Fruit fly (Drosophila melanogaster) whole organism, wandering third instar larva: Measurements from ENCODE around the gene por.
A peak's percentile ranks its signal among the peaks of the same experiment; 100 is the strongest.

Experiments used
- Abd-B ChIP-seq: fragments of >200 bp; optimal IDR thresholded peaks from 2 replicates; lab custom pipeline; 2017; ENCODE audit warnings: missing biosample characterization, missing genetic modification characterization
- CG32264 ChIP-seq: fragments of 200-800 bp; sonication (Bioruptor generic); optimal IDR thresholded peaks from 2 replicates; lab custom pipeline; 2016; ENCODE audit warnings: missing biosample characterization, missing genetic modification characterization
- CG9705 ChIP-seq: fragments of 200-800 bp; sonication (Bioruptor generic); optimal IDR thresholded peaks from 2 replicates; lab custom pipeline; 2018; ENCODE audit warnings: missing biosample characterization, mild to moderate bottlenecking, missing genetic modification characterization
- CrebA ChIP-seq: fragments of 200-800 bp; sonication (Bioruptor generic); optimal IDR thresholded peaks from 2 replicates; lab custom pipeline; 2016; ENCODE audit warnings: missing biosample characterization, mild to moderate bottlenecking, missing genetic modification characterization, borderline replicate concordance
- Dfd ChIP-seq: fragments of >200 bp; optimal IDR thresholded peaks from 2 replicates; lab custom pipeline; 2017; ENCODE audit warnings: missing biosample characterization, missing genetic modification characterization
- Dif ChIP-seq: fragments of 200-275, 200-300 bp; sonication (Bioruptor generic); optimal IDR thresholded peaks from 2 replicates; lab custom pipeline; 2018; ENCODE audit warnings: missing biosample characterization, missing genetic modification characterization; ENCODE audit not compliant: partially characterized antibody
- HLH106 ChIP-seq: fragments of 200-800 bp; optimal IDR thresholded peaks from 3 replicates; lab custom pipeline; 2019; ENCODE audit warnings: missing biosample characterization, mild to moderate bottlenecking, missing genetic modification characterization, moderate library complexity
- Hnf4 ChIP-seq: fragments of 200-800 bp; sonication (Bioruptor generic); optimal IDR thresholded peaks from 2 replicates; lab custom pipeline; 2016; ENCODE audit warnings: missing biosample characterization, mild to moderate bottlenecking, missing genetic modification characterization
- Hr78 ChIP-seq: fragments of >200 bp; optimal IDR thresholded peaks from 2 replicates; lab custom pipeline; 2017; ENCODE audit warnings: missing biosample characterization, missing genetic modification characterization
- Hr83 ChIP-seq: fragments of 200-300 bp; sonication (Bioruptor generic); optimal IDR thresholded peaks from 2 replicates; lab custom pipeline; 2016; ENCODE audit warnings: missing biosample characterization, mild to moderate bottlenecking, missing genetic modification characterization, moderate library complexity; ENCODE audit not compliant: poor library complexity, severe bottlenecking
- Jra ChIP-seq: sonication (Bioruptor generic); optimal IDR thresholded peaks from 2 replicates; lab custom pipeline; 2016; ENCODE audit warnings: missing biosample characterization, missing genetic modification characterization
- Mio ChIP-seq: sonication (Bioruptor generic); optimal IDR thresholded peaks from 2 replicates; lab custom pipeline; 2016; ENCODE audit warnings: missing biosample characterization, missing genetic modification characterization
- Myc ChIP-seq: fragments of >200 bp; optimal IDR thresholded peaks from 2 replicates; lab custom pipeline; 2017
- N ChIP-seq: fragments of >200 bp; optimal IDR thresholded peaks from 2 replicates; lab custom pipeline; 2018; ENCODE audit warnings: missing biosample characterization, missing external identifiers, missing genetic modification characterization
- OdsH ChIP-seq: fragments of 200-800 bp; sonication (Bioruptor generic); optimal IDR thresholded peaks from 2 replicates; lab custom pipeline; 2016; ENCODE audit warnings: missing biosample characterization, mild to moderate bottlenecking, missing genetic modification characterization
- Rel ChIP-seq, 2 experiments: fragments of 200-800 bp; sonication (Bioruptor generic) in 1 of 2; optimal IDR thresholded peaks; 2 replicates in 1 of 2; 3 replicates in 1 of 2; lab custom pipeline; 2016 to 2019; ENCODE audit warnings: mild to moderate bottlenecking in 2 of 2, missing biosample characterization in 2 of 2, missing genetic modification characterization in 2 of 2, moderate library complexity in 1 of 2
- Sp1 ChIP-seq: fragments of 200-800 bp; sonication (Bioruptor generic); optimal IDR thresholded peaks from 3 replicates; lab custom pipeline; 2019; ENCODE audit warnings: missing biosample characterization, mild to moderate bottlenecking, missing genetic modification characterization, moderate library complexity
- Vsx2 ChIP-seq: fragments of 200-300, 225-300 bp; sonication (Bioruptor generic); optimal IDR thresholded peaks from 2 replicates; lab custom pipeline; 2018; ENCODE audit warnings: missing biosample characterization, missing genetic modification characterization; ENCODE audit not compliant: partially characterized antibody
- br ChIP-seq: fragments of 200-800 bp; sonication (Bioruptor generic); optimal IDR thresholded peaks from 2 replicates; lab custom pipeline; 2016; ENCODE audit warnings: missing biosample characterization, missing genetic modification characterization
- brk ChIP-seq: fragments of 200-800 bp; sonication (Bioruptor generic); optimal IDR thresholded peaks from 2 replicates; lab custom pipeline; 2016; ENCODE audit warnings: missing biosample characterization, mild to moderate bottlenecking, missing genetic modification characterization
- dl ChIP-seq, 2 experiments: fragments of 175-275, 200-275 bp in 1 of 2; fragments of 200-275 bp in 1 of 2; sonication (Bioruptor generic); optimal IDR thresholded peaks; lab custom pipeline; 2018; ENCODE audit warnings: mild to moderate bottlenecking in 2 of 2, missing biosample characterization in 2 of 2, missing genetic modification characterization in 2 of 2, moderate library complexity in 2 of 2; ENCODE audit not compliant: partially characterized antibody in 2 of 2, insufficient read depth in 1 of 2
- dmrt93B ChIP-seq: fragments of 200-800 bp; sonication (Bioruptor generic); optimal IDR thresholded peaks from 2 replicates; lab custom pipeline; 2018; ENCODE audit warnings: missing biosample characterization, mild to moderate bottlenecking, missing genetic modification characterization
- dsf ChIP-seq: sonication (Bioruptor generic); optimal IDR thresholded peaks from 2 replicates; lab custom pipeline; 2016; ENCODE audit warnings: missing biosample characterization, missing genetic modification characterization, borderline replicate concordance
- ey ChIP-seq: fragments of 200-800 bp; sonication (Bioruptor generic); optimal IDR thresholded peaks from 2 replicates; lab custom pipeline; 2016; ENCODE audit warnings: missing biosample characterization, missing genetic modification characterization
- foxo ChIP-seq, 2 experiments: fragments of 200-800 bp; sonication (Bioruptor generic); optimal IDR thresholded peaks; 2 replicates in 1 of 2; 3 replicates in 1 of 2; lab custom pipeline; 2016 to 2017; ENCODE audit warnings: missing biosample characterization in 2 of 2, missing genetic modification characterization in 2 of 2
- fru ChIP-seq: fragments of 200-800 bp; sonication (Bioruptor generic); optimal IDR thresholded peaks from 3 replicates; lab custom pipeline; 2016; ENCODE audit warnings: missing biosample characterization, mild to moderate bottlenecking, missing genetic modification characterization
- h ChIP-seq: fragments of 200-800 bp; sonication (Bioruptor generic); optimal IDR thresholded peaks from 3 replicates; lab custom pipeline; 2016; ENCODE audit warnings: missing biosample characterization, mild to moderate bottlenecking, missing genetic modification characterization
- jim ChIP-seq: fragments of 175-275, 200-325 bp; sonication (Bioruptor generic); optimal IDR thresholded peaks from 2 replicates; lab custom pipeline; 2016; ENCODE audit warnings: missing biosample characterization, mild to moderate bottlenecking, missing genetic modification characterization
- pan ChIP-seq: fragments of >200 bp; optimal IDR thresholded peaks from 2 replicates; lab custom pipeline; 2017
- psq ChIP-seq: fragments of 200-800 bp; sonication (Bioruptor generic); optimal IDR thresholded peaks from 3 replicates; lab custom pipeline; 2017; ENCODE audit warnings: missing biosample characterization, mild to moderate bottlenecking, missing genetic modification characterization, moderate library complexity
- rgr ChIP-seq: fragments of 200-800 bp; sonication (Bioruptor generic); optimal IDR thresholded peaks from 3 replicates; lab custom pipeline; 2016; ENCODE audit warnings: missing biosample characterization, mild to moderate bottlenecking, missing genetic modification characterization
- sage ChIP-seq: fragments of 200-800 bp; sonication (Bioruptor generic); optimal IDR thresholded peaks from 2 replicates; lab custom pipeline; 2016; ENCODE audit warnings: missing biosample characterization, mild to moderate bottlenecking, missing genetic modification characterization
- sv ChIP-seq: fragments of 200-800 bp; sonication (Bioruptor generic); optimal IDR thresholded peaks from 3 replicates; lab custom pipeline; 2016; ENCODE audit warnings: missing biosample characterization, missing genetic modification characterization
- tai ChIP-seq: sonication (Bioruptor generic); optimal IDR thresholded peaks from 2 replicates; lab custom pipeline; 2016; ENCODE audit warnings: missing biosample characterization, missing genetic modification characterization
- usp ChIP-seq: fragments of >200 bp; optimal IDR thresholded peaks from 2 replicates; lab custom pipeline; 2017; ENCODE audit warnings: missing biosample characterization, missing genetic modification characterization
- woc ChIP-seq: sonication (Bioruptor generic); optimal IDR thresholded peaks from 2 replicates; lab custom pipeline; 2016; ENCODE audit warnings: missing biosample characterization, mild to moderate bottlenecking, missing genetic modification characterization

The por gene

dm6 chrX:18366851-18367649 lies 12.6 kb downstream of the por start:
- peak; percentile 2 for TF ChIP-seq tai (GFP tag; lab: Kevin White, UChicago)
- TF ChIP-seq CG9705 (GFP tag; lab: Kevin White, UChicago), result peak; percentile 76
- TF ChIP-seq rgr, result peak; percentile 70
- TF ChIP-seq Vsx2, result no peak
- TF ChIP-seq CG32264 (GFP tag; lab: Kevin White, UChicago), result peak; percentile 80
- peak; percentile 80 for TF ChIP-seq ey (GFP tag; lab: Kevin White, UChicago)
- TF ChIP-seq jim (GFP tag; lab: Kevin White, UChicago), result no peak
- no peak for TF ChIP-seq usp (GFP tag; lab: Kevin White, UChicago)
- TF ChIP-seq Hnf4, result peak; percentile 63
- peak; percentile 73 for TF ChIP-seq psq
- TF ChIP-seq h (GFP tag; lab: Kevin White, UChicago), result peak; percentile 83
- TF ChIP-seq sv (GFP tag; lab: Kevin White, UChicago), result no peak
- no peak for TF ChIP-seq Hr83
- TF ChIP-seq OdsH (GFP tag; lab: Kevin White, UChicago), result peak; percentile 55
- TF ChIP-seq dsf (GFP tag; lab: Kevin White, UChicago), result no peak
- no peak for TF ChIP-seq N
- TF ChIP-seq dmrt93B (GFP tag; lab: Kevin White, UChicago), result peak; percentile 76
- TF ChIP-seq Dfd, result no peak
- TF ChIP-seq Jra, result peak; percentile 19
- no peak for TF ChIP-seq Myc (lab: Kevin White, UChicago)
- no peak for TF ChIP-seq Hr78
- TF ChIP-seq Sp1 (GFP tag; lab: Kevin White, UChicago), result peak; percentile 86
- TF ChIP-seq dl (GFP tag; optimal IDR thresholded peaks at IDR 0.05; lab: Kevin White, UChicago; ENCODE audit: insufficient read depth in 1 of 2, partially characterized antibody in 2 of 2), result no peak
- peak; percentile 84 for TF ChIP-seq fru (GFP tag; lab: Kevin White, UChicago)
- TF ChIP-seq foxo (GFP tag; optimal IDR thresholded peaks at IDR 0.05; lab: Kevin White, UChicago), result peak; percentile 77 to 83
- TF ChIP-seq woc (GFP tag; lab: Kevin White, UChicago), result peak; percentile 75
- no peak for TF ChIP-seq Abd-B
- TF ChIP-seq pan (lab: Kevin White, UChicago), result no peak
- peak; percentile 92 for TF ChIP-seq HLH106 (tag; lab: Kevin White, UChicago)
- TF ChIP-seq Dif (GFP tag; lab: Kevin White, UChicago), result peak; percentile 52
- TF ChIP-seq br (GFP tag; lab: Kevin White, UChicago), result peak; percentile 82
- no peak for TF ChIP-seq Mio (GFP tag; lab: Kevin White, UChicago)
- TF ChIP-seq sage (GFP tag; lab: Kevin White, UChicago), result no peak
- TF ChIP-seq Rel (GFP tag; optimal IDR thresholded peaks at IDR 0.05; lab: Kevin White, UChicago), result peak; percentile 21
- peak; percentile 77 for TF ChIP-seq Rel (tag; optimal IDR thresholded peaks at IDR 0.05; lab: Kevin White, UChicago)

dm6 chrX:18366033-18366850 lies 13.4 kb downstream of the por start, which contains the start of gene CrebB:
CrebB (plus strand) TSS chrX:18366357.
- TF ChIP-seq Vsx2, result peak; percentile 51
- peak in 1 of 2 experiments; percentile 15 for TF ChIP-seq dl (GFP tag; optimal IDR thresholded peaks at IDR 0.05; lab: Kevin White, UChicago; ENCODE audit: insufficient read depth in 1 of 2, partially characterized antibody in 2 of 2)
- no peak for TF ChIP-seq brk
- peak; percentile 52 for TF ChIP-seq ey (GFP tag; lab: Kevin White, UChicago)
- peak; percentile 56 for TF ChIP-seq h (GFP tag; lab: Kevin White, UChicago)
- no peak for TF ChIP-seq Hnf4
- TF ChIP-seq dsf (GFP tag; lab: Kevin White, UChicago), result no peak
- TF ChIP-seq CrebA, result peak; percentile 89
- peak; percentile 51 for TF ChIP-seq Mio (GFP tag; lab: Kevin White, UChicago)
- TF ChIP-seq rgr, result peak; percentile 48
- TF ChIP-seq pan (lab: Kevin White, UChicago), result no peak
- TF ChIP-seq Hr83, result peak; percentile 63
- no peak for TF ChIP-seq sage (GFP tag; lab: Kevin White, UChicago)
- peak; percentile 53 for TF ChIP-seq Dif (GFP tag; lab: Kevin White, UChicago)
- TF ChIP-seq br (GFP tag; lab: Kevin White, UChicago), result peak; percentile 56
- no peak for TF ChIP-seq Rel (GFP tag; optimal IDR thresholded peaks at IDR 0.05; lab: Kevin White, UChicago)
- peak; percentile 46 for TF ChIP-seq Rel (tag; optimal IDR thresholded peaks at IDR 0.05; lab: Kevin White, UChicago)
- TF ChIP-seq woc (GFP tag; lab: Kevin White, UChicago), result no peak
- TF ChIP-seq foxo (GFP tag; optimal IDR thresholded peaks at IDR 0.05; lab: Kevin White, UChicago), result peak in 1 of 2 experiments; percentile 24
- no peak for TF ChIP-seq Abd-B
- peak; percentile 29 for TF ChIP-seq fru (GFP tag; lab: Kevin White, UChicago)
- TF ChIP-seq usp (GFP tag; lab: Kevin White, UChicago), result no peak
- TF ChIP-seq dmrt93B (GFP tag; lab: Kevin White, UChicago), result no peak
- peak; percentile 30 for TF ChIP-seq OdsH (GFP tag; lab: Kevin White, UChicago)
- TF ChIP-seq, all 38 proteins: peak for 14
